Worm (Caenorhabditis elegans): ENCODE data around the gene F54D8.10.
A peak's percentile ranks its signal among the peaks of the same experiment; 100 is the strongest.

F54D8.10 gene

DNA sequence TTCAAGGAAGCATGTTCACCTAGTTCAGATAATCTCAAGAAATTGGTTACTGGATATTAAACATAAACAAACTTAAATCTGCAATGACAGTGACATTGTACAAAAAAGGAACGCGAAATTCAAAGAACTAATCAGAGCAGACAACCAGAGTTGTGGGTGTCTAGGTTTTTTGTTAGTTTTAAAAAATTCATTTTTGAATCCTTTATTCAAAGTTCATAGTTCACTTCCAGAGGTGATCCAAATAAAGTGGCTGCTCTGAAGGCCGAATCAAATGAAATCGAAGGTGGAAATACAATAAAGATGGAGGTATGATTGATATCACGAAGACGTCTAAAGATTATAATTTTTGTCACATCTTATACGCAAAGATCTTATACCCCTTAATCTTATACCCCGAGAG lies 20.2 kb upstream of the F54D8.10 start, which contains the start of gene ttbk-6:
Gene ttbk-6 (plus strand): TSS at position 301 of the 400 bp plus-strand sequence.
- TF ChIP-seq flt-1 (GFP tag; IDR thresholded peaks at IDR 0.05): no peak
- no peak for TF ChIP-seq med-1 (GFP tag; optimal IDR thresholded peaks at IDR 0.05; ENCODE audit: insufficient read depth)
- TF ChIP-seq ztf-23 (GFP tag; IDR thresholded peaks at IDR 0.05): no peak
- no peak for TF ChIP-seq cog-1 (tag; optimal IDR thresholded peaks at IDR 0.05)
- TF ChIP-seq ztf-29 (GFP tag; IDR thresholded peaks at IDR 0.05): no peak
- TF ChIP-seq ref-1 (GFP tag; conservative IDR thresholded peaks at IDR 0.05): no peak
- TF ChIP-seq tab-1 (GFP tag; IDR thresholded peaks at IDR 0.05): no peak
- TF ChIP-seq klf-2 (GFP tag; conservative IDR thresholded peaks at IDR 0.05): no peak

DNA sequence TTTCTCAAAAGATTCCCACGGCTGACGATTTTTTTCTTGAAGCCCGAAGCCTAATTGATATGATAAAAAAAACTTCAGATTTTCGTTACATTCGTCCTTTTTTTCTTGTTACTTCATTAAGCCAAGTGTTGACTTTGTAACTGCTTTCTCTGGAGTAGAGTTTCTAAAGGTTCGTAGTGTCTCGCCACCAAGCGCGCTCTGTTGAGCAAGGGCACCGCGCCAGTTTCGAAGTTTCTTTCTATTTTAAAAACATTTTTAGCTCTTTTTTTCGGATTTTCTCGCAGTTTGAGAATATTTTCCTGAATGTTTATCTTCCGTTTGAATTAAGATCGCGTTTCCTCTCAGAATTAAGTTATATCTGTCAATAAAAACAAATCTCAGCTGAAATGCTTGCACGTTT lies 18.0 kb upstream of the F54D8.10 start:
- TF ChIP-seq med-1 (GFP tag; optimal IDR thresholded peaks at IDR 0.05; ENCODE audit: insufficient read depth) (no peak), cog-1 (tag; optimal IDR thresholded peaks at IDR 0.05) (no peak), tab-1 (GFP tag; IDR thresholded peaks at IDR 0.05) (no peak), klf-2 (GFP tag; conservative IDR thresholded peaks at IDR 0.05) (no peak), ztf-23 (GFP tag; IDR thresholded peaks at IDR 0.05) (no peak), ztf-29 (GFP tag; IDR thresholded peaks at IDR 0.05) (no peak), ref-1 (GFP tag; conservative IDR thresholded peaks at IDR 0.05) (no peak), T22C8.4 (GFP tag; IDR thresholded peaks at IDR 0.05) (no peak)

DNA sequence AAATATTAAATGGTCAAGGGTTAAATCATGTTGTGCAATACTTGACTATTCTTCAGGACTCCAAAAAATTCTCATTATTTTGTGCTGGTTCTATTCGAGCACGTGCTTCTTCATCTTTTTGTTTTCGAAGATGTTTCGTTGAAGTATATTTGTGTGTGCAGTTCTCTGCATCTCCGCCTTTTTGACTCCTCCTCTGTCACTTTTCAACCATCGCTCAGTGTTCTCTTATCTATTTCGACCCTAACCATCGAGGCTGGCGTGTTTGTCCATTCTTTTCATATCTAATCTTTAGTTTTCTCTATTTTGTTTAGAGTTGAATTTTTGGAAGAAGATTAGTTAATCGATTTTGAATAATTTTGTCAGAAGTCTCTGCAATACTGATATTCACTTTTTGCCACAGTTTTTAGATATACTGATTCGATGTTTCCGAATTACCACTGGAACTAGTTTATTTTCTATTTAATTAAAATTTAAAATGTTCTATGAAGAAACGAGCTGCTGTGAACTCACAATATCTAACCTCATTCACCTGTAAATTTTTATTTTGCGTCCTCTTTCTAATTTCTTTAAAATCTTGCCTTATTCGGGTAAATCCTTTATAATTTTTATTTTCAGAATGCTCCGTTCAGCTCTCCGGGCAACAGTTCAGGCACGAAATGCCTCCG lies 17.3 kb upstream of the F54D8.10 start, which contains the start of gene alh-1:
Gene alh-1 (plus strand): TSS at position 615 of the 665 bp plus-strand sequence.
- TF ChIP-seq ztf-29 (GFP tag; IDR thresholded peaks at IDR 0.05) (no peak), T22C8.4 (GFP tag; IDR thresholded peaks at IDR 0.05) (no peak)

- TF ChIP-seq ztf-29 (GFP tag; IDR thresholded peaks at IDR 0.05): no peak
- TF ChIP-seq ztf-23 (GFP tag; IDR thresholded peaks at IDR 0.05): no peak
- TF ChIP-seq ref-1 (GFP tag; conservative IDR thresholded peaks at IDR 0.05): no peak
- TF ChIP-seq T22C8.4 (GFP tag; IDR thresholded peaks at IDR 0.05): no peak
- no peak for TF ChIP-seq flt-1 (GFP tag; IDR thresholded peaks at IDR 0.05)
- no peak for TF ChIP-seq cog-1 (tag; optimal IDR thresholded peaks at IDR 0.05)
- TF ChIP-seq med-1 (GFP tag; optimal IDR thresholded peaks at IDR 0.05; ENCODE audit: insufficient read depth): no peak
- TF ChIP-seq tab-1 (GFP tag; IDR thresholded peaks at IDR 0.05): no peak
- TF ChIP-seq klf-2 (GFP tag; conservative IDR thresholded peaks at IDR 0.05): no peak
Measured at ce11 chrIII:5078062-5078461, 16.5 kb upstream of the F54D8.10 start.

DNA sequence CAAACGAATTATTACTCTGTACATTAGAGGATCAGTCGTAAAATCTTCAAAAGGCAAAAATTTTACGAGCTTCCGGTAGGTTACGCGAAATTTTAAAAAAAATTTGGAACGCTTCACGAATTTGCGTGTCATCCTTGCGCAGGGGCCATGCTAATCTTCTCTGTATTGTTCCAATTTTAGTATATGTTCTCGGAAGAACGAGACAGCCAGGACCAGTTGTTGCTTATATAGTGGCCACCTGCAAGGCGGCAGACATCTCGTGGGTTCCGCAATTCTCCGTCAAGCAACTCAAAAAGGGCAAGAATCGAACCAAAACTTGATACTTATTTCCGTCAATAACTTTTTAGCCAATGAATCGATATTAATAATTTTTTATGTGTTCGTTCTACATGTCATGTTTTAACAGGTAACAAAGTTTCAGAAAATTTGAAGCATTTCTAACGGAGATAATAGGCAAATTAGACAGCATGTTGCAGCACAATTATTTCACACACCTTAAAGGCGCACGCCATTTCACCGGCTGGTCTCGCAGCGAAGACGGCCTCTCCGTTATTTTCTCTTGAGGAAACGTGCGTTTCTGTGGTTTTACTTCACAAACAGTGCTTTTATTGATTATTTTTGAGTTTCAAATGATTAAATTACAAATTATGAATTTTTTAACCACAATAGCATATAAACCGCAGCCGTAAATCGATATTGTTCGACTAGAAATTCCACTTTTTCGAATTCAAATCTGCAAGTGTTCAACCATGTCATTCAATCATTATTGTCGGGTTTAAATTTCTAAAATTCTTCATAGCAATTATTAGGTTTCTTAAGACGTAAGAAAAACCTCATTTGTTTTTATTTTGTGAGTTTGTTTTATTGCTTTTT lies 13.7 kb upstream of the F54D8.10 start:
- TF ChIP-seq T22C8.4 (GFP tag; IDR thresholded peaks at IDR 0.05) (peak; percentile 73), cog-1 (tag; optimal IDR thresholded peaks at IDR 0.05) (peak; percentile 79), flt-1 (GFP tag; IDR thresholded peaks at IDR 0.05) (peak; percentile 90), tab-1 (GFP tag; IDR thresholded peaks at IDR 0.05) (peak; percentile 85), ztf-29 (GFP tag; IDR thresholded peaks at IDR 0.05) (peak; percentile 68), klf-2 (GFP tag; conservative IDR thresholded peaks at IDR 0.05) (peak; percentile 74), ref-1 (GFP tag; conservative IDR thresholded peaks at IDR 0.05) (peak; percentile 62), med-1 (GFP tag; optimal IDR thresholded peaks at IDR 0.05; ENCODE audit: insufficient read depth) (peak; percentile 15), ztf-23 (GFP tag; IDR thresholded peaks at IDR 0.05) (peak; percentile 78)

- TF ChIP-seq flt-1 (GFP tag; IDR thresholded peaks at IDR 0.05) (no peak), ztf-29 (GFP tag; IDR thresholded peaks at IDR 0.05) (no peak), T22C8.4 (GFP tag; IDR thresholded peaks at IDR 0.05) (no peak), klf-2 (GFP tag; conservative IDR thresholded peaks at IDR 0.05) (no peak), cog-1 (tag; optimal IDR thresholded peaks at IDR 0.05) (no peak)
Measured at ce11 chrIII:5081573-5081823, 13.1 kb upstream of the F54D8.10 start, which contains the start of gene cox-6A. cox-6A (plus strand) TSS chrIII:5081724.

DNA sequence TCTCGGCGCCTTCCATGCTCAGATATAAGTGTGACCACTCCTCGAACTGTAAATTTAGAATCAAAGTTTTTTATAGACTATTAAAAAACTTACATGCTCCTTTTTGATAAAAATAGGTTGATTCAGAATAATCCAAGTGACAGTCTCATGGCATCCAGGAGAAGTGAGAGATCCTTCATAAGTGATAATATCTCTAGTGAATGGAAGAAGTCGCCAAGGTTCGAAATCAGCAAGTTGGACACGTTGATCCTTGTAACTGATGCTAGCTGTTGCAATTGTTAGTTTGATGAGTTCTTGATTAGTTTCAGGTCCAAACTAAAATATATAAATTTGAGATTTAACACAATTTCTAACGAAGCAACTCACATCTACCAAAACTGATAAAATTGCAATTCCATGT lies 11.3 kb upstream of the F54D8.10 start:
- TF ChIP-seq cog-1 (tag; optimal IDR thresholded peaks at IDR 0.05) (no peak), ztf-23 (GFP tag; IDR thresholded peaks at IDR 0.05) (no peak), klf-2 (GFP tag; conservative IDR thresholded peaks at IDR 0.05) (no peak), flt-1 (GFP tag; IDR thresholded peaks at IDR 0.05) (no peak), ref-1 (GFP tag; conservative IDR thresholded peaks at IDR 0.05) (no peak), tab-1 (GFP tag; IDR thresholded peaks at IDR 0.05) (no peak), med-1 (GFP tag; optimal IDR thresholded peaks at IDR 0.05; ENCODE audit: insufficient read depth) (no peak), T22C8.4 (GFP tag; IDR thresholded peaks at IDR 0.05) (no peak), ztf-29 (GFP tag; IDR thresholded peaks at IDR 0.05) (no peak)

ce11 chrIII:5085529-5085928 lies 9.1 kb upstream of the F54D8.10 start, which contains the start of gene cah-1:
cah-1 (minus strand) TSS chrIII:5085629.
- TF ChIP-seq flt-1 (GFP tag; IDR thresholded peaks at IDR 0.05): no peak

DNA sequence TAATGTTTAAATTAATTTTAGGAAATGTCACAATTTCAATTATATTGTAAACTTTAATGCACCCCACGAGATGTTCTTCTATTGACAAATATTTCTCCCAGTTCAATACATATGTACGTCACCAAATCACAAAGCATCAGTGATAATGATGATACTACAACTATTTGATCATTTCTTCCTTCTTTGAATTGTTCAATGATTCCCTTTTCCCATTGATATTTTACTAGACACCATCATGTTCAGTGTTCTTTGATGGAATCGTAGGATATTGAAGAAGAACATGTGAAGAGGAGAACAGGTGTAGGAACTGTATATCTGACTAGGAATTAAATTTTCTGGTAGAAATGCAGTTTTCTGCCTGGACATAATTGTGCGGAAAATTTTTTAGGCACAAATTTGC lies 5.1 kb upstream of the F54D8.10 start:
- TF ChIP-seq cog-1 (tag; optimal IDR thresholded peaks at IDR 0.05): no peak
- TF ChIP-seq ref-1 (GFP tag; conservative IDR thresholded peaks at IDR 0.05): no peak
- TF ChIP-seq T22C8.4 (GFP tag; IDR thresholded peaks at IDR 0.05): no peak
- TF ChIP-seq flt-1 (GFP tag; IDR thresholded peaks at IDR 0.05): no peak
- TF ChIP-seq med-1 (GFP tag; optimal IDR thresholded peaks at IDR 0.05; ENCODE audit: insufficient read depth): no peak

ce11 chrIII:5092345-5092744 lies 2.3 kb upstream of the F54D8.10 start:
- TF ChIP-seq tab-1 (GFP tag; IDR thresholded peaks at IDR 0.05): no peak
- TF ChIP-seq cog-1 (tag; optimal IDR thresholded peaks at IDR 0.05): no peak
- no peak for TF ChIP-seq ref-1 (GFP tag; conservative IDR thresholded peaks at IDR 0.05)
- TF ChIP-seq T22C8.4 (GFP tag; IDR thresholded peaks at IDR 0.05): no peak
- TF ChIP-seq flt-1 (GFP tag; IDR thresholded peaks at IDR 0.05): no peak
- no peak for TF ChIP-seq ztf-23 (GFP tag; IDR thresholded peaks at IDR 0.05)
- TF ChIP-seq klf-2 (GFP tag; conservative IDR thresholded peaks at IDR 0.05): no peak
- no peak for TF ChIP-seq ztf-29 (GFP tag; IDR thresholded peaks at IDR 0.05)
- no peak for TF ChIP-seq med-1 (GFP tag; optimal IDR thresholded peaks at IDR 0.05; ENCODE audit: insufficient read depth)

Data from whole organism, midembryonic.